Worm (Caenorhabditis elegans) whole organism, early embryonic: ENCODE results near the gene pigx-1.

Source experiments
- F13C5.2 ChIP-seq: sonication (generic microtip); optimal IDR thresholded peaks from 2 replicates; lab custom pipeline; 2017; ENCODE audit warnings: mild to moderate bottlenecking, missing genetic modification characterization, inconsistent platforms, missing compliant biosample characterization
- aly-1 ChIP-seq: sonication (generic microtip); optimal IDR thresholded peaks from 2 replicates; lab custom pipeline; 2016; ENCODE audit warnings: missing genetic modification characterization, missing compliant biosample characterization
- ama-1 ChIP-seq: fragments of 150-350 bp; optimal IDR thresholded peaks from 2 replicates; lab custom pipeline; 2014
- ceh-13 ChIP-seq: fragments of 200-800 bp; sonication (Bioruptor generic); optimal IDR thresholded peaks from 2 replicates; lab custom pipeline; 2018; ENCODE audit warnings: mild to moderate bottlenecking, missing genetic modification characterization, missing compliant biosample characterization
- ceh-36 ChIP-seq: sonication (generic microtip); optimal IDR thresholded peaks from 2 replicates; lab custom pipeline; 2016; ENCODE audit warnings: missing genetic modification characterization, inconsistent platforms, missing compliant biosample characterization
- hmg-4 ChIP-seq: fragments of 200-800 bp; sonication (Bioruptor generic); optimal IDR thresholded peaks from 2 replicates; lab custom pipeline; 2018; ENCODE audit warnings: mild to moderate bottlenecking, missing genetic modification characterization, missing compliant biosample characterization
- scrt-1 ChIP-seq: fragments of 200-800 bp; sonication (Bioruptor generic); IDR thresholded peaks from 2 replicates; pipeline ENCODE4 v1.3.6; 2022; ENCODE audit warnings: missing genetic modification characterization, missing compliant biosample characterization
- tbx-11 ChIP-seq: fragments of 200-800 bp; sonication (Bioruptor generic); IDR thresholded peaks from 2 replicates; pipeline ENCODE4 v1.3.6; 2022; ENCODE audit warnings: missing genetic modification characterization, missing compliant biosample characterization
- tbx-37 ChIP-seq: fragments of 200-800 bp; sonication (Bioruptor generic); conservative IDR thresholded peaks from 2 replicates; pipeline ENCODE4 v1.3.6; 2022; ENCODE audit warnings: missing genetic modification reagents, missing genetic modification characterization, missing compliant biosample characterization
- tra-4 ChIP-seq: sonication (generic microtip); optimal IDR thresholded peaks from 2 replicates; lab custom pipeline; 2017; ENCODE audit warnings: missing genetic modification characterization, missing compliant biosample characterization

DNA sequence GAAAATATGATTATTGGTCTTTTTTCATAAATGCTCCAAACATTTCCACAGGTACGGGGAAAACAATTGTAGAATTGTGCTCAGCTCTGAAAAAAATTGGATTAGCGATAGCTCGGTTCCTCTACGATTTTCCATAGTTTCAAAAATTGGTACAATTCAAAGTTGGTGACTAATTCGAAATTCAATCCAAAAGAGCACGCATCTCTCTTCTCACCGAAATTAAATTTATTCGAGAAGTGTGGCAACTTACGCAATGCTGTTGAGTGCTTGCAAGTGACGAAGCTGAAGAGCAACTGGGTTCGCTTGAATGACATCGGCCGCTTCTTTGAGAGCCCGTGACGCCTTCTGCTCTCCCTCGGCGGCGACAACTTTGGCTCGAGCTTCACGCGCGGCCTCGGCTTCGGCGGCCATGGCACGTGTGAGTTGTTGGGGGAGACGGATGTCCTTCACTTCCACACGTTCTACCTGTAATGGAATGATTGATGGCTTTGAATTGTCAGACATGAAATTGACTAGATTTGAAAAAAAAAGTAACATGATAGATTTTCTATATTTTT lies 38.9 kb downstream of the pigx-1 start:
- TF ChIP-seq ceh-13 (GFP tag; lab: Kevin White, UChicago) (no peak), ama-1 (lab: Kevin White, UChicago) (no peak), aly-1 (tag; lab: Kevin White, UChicago) (no peak), scrt-1 (GFP tag; lab: Robert Waterston, UW) (no peak), tbx-37 (GFP tag; lab: Robert Waterston, UW) (no peak), tra-4 (no peak), F13C5.2 (tag; lab: Kevin White, UChicago) (no peak), tbx-11 (GFP tag; lab: Robert Waterston, UW) (no peak), hmg-4 (GFP tag; lab: Kevin White, UChicago) (no peak), ceh-36 (tag; lab: Kevin White, UChicago) (no peak)
